Worm (Caenorhabditis elegans) whole organism, L4/young adult: ENCODE measurements around the gene C05G5.7.

Experiments
- W03F9.2 ChIP-seq: fragments of 150-350 bp; optimal IDR thresholded peaks from 2 replicates; lab custom pipeline; 2014; ENCODE audit warnings: missing biosample characterization, missing genetic modification characterization
- dao-5 ChIP-seq: sonication (generic microtip); optimal IDR thresholded peaks from 2 replicates; lab custom pipeline; 2016; ENCODE audit warnings: missing genotype, missing genetic modification characterization, moderate library complexity, missing compliant biosample characterization

ce11 chrX:14699866-14700265, 43.7 kb downstream of the C05G5.7 start, which contains the start of gene hch-1:
- no peak for TF ChIP-seq dao-5
- TF ChIP-seq W03F9.2 (tag; lab: Kevin White, UChicago): no peak
